Fruit fly (Drosophila melanogaster) whole organism, embryonic: ENCODE results near the gene CG42671.

Source experiments
- Adf1 ChIP-seq: fragments of 200-800 bp; sonication (Bioruptor generic); IDR thresholded peaks from 2 replicates; pipeline ENCODE4 v1.3.6; 2022; ENCODE audit warnings: missing biosample characterization, missing genetic modification characterization
- Awh ChIP-seq: fragments of 200-800 bp; sonication (Bioruptor generic); IDR thresholded peaks from 2 replicates; pipeline ENCODE4, ENCODE4 v1.3.6; 2022; ENCODE audit warnings: missing biosample characterization, missing genetic modification characterization
- CG12071 ChIP-seq: fragments of 200-800 bp; sonication (Bioruptor generic); optimal IDR thresholded peaks from 3 replicates; lab custom pipeline; 2018; ENCODE audit warnings: missing biosample characterization, mild to moderate bottlenecking, missing genetic modification characterization
- CG12155 ChIP-seq: fragments of 200-800 bp; sonication (Bioruptor generic); optimal IDR thresholded peaks from 3 replicates; lab custom pipeline; 2016; ENCODE audit warnings: missing biosample characterization, missing genetic modification characterization
- CG18476 ChIP-seq: fragments of 200-800 bp; sonication (Bioruptor generic); optimal IDR thresholded peaks from 2 replicates; lab custom pipeline; 2016; ENCODE audit warnings: missing biosample characterization, mild to moderate bottlenecking, missing genetic modification characterization
- CG33213 ChIP-seq: fragments of 200-800 bp; sonication (Bioruptor generic); optimal IDR thresholded peaks from 3 replicates; lab custom pipeline; 2016; ENCODE audit warnings: missing biosample characterization, missing genetic modification characterization
- CG6791 ChIP-seq: fragments of 200-800 bp; sonication (Bioruptor generic); IDR thresholded peaks from 3 replicates; pipeline ENCODE4 v1.3.6; 2022; ENCODE audit warnings: missing biosample characterization, missing genetic modification characterization; ENCODE audit not compliant: partially characterized antibody
- CG9215 ChIP-seq: fragments of 200-800 bp; sonication (Bioruptor generic); IDR thresholded peaks from 2 replicates; pipeline ENCODE4 v1.3.6; 2022; ENCODE audit warnings: missing biosample characterization, missing genetic modification characterization
- CkIIα-i1 ChIP-seq: fragments of 200-800 bp; sonication (Bioruptor generic); IDR thresholded peaks from 2 replicates; pipeline ENCODE4 v1.3.6; 2022; ENCODE audit warnings: missing biosample characterization, missing genetic modification characterization
- Ets65A ChIP-seq: fragments of 200-800 bp; sonication (Bioruptor generic); peaks from one replicate; lab custom pipeline; 2016; ENCODE audit warnings: missing biosample characterization, missing genetic modification characterization
- Hr39 ChIP-seq: fragments of >200 bp; optimal IDR thresholded peaks from 2 replicates; lab custom pipeline; 2017
- Jarid2 ChIP-seq: fragments of 200-800 bp; sonication (Bioruptor generic); optimal IDR thresholded peaks from 3 replicates; lab custom pipeline; 2017; ENCODE audit warnings: mild to moderate bottlenecking, missing biosample characterization, missing genetic modification reagents, missing genetic modification characterization
- Med ChIP-seq: fragments of 200-800 bp; sonication (Bioruptor generic); peaks from one replicate; lab custom pipeline; 2016; ENCODE audit warnings: missing biosample characterization, missing genetic modification characterization, mild to moderate bottlenecking, inconsistent platforms, moderate library complexity
- Ptx1 ChIP-seq: fragments of 200-800 bp; sonication (Bioruptor generic); IDR thresholded peaks from 2 replicates; pipeline ENCODE4 v1.3.6; 2022; ENCODE audit warnings: missing biosample characterization, missing genetic modification characterization
- Ravus ChIP-seq: fragments of 200-800 bp; sonication (Bioruptor generic); IDR thresholded peaks from 2 replicates; pipeline ENCODE4 v1.3.6; 2022; ENCODE audit warnings: missing biosample characterization, missing genetic modification characterization
- Six4 ChIP-seq: fragments of 200-800 bp; sonication (Bioruptor generic); optimal IDR thresholded peaks from 2 replicates; lab custom pipeline; 2016; ENCODE audit warnings: missing biosample characterization, missing genetic modification characterization
- Sox100B ChIP-seq: fragments of 200-800 bp; sonication (Bioruptor generic); optimal IDR thresholded peaks from 3 replicates; lab custom pipeline; 2018; ENCODE audit warnings: missing biosample characterization, mild to moderate bottlenecking, missing genetic modification characterization
- Trl ChIP-seq, 3 experiments: fragments of >200 bp in 2 of 3; fragments of 200-800 bp in 1 of 3; sonication (Bioruptor generic) in 1 of 3; optimal IDR thresholded peaks; 2 replicates in 1 of 3; 3 replicates in 2 of 3; lab custom pipeline; 2016 to 2017; ENCODE audit warnings: missing biosample characterization in 1 of 3, missing genetic modification characterization in 1 of 3
- ac ChIP-seq: fragments of 200-800 bp; sonication (Bioruptor generic); optimal IDR thresholded peaks from 3 replicates; lab custom pipeline; 2017; ENCODE audit warnings: missing biosample characterization, mild to moderate bottlenecking, missing genetic modification characterization
- bsh ChIP-seq, 2 experiments: fragments of 200-800 bp; sonication (Bioruptor generic); optimal IDR thresholded peaks; 2 replicates each; lab custom pipeline; 2017 to 2018; ENCODE audit warnings: mild to moderate bottlenecking in 2 of 2, missing biosample characterization in 2 of 2, missing genetic modification characterization in 2 of 2, moderate library complexity in 1 of 2
- chif ChIP-seq, 2 experiments: fragments of 200-800 bp; sonication (Bioruptor generic); optimal IDR thresholded peaks; 3 replicates each; lab custom pipeline; 2016; ENCODE audit warnings: missing biosample characterization in 2 of 2, missing genetic modification characterization in 2 of 2
- danr ChIP-seq: fragments of 200-800 bp; sonication (Bioruptor generic); IDR thresholded peaks from 2 replicates; pipeline ENCODE4 v1.3.6; 2022; ENCODE audit warnings: missing biosample characterization, missing genetic modification characterization
- disco-r ChIP-seq: fragments of 200-800 bp; sonication (Bioruptor generic); optimal IDR thresholded peaks from 2 replicates; lab custom pipeline; 2016; ENCODE audit warnings: missing biosample characterization, missing genetic modification characterization
- emc ChIP-seq: fragments of 200-800 bp; sonication (Bioruptor generic); optimal IDR thresholded peaks from 2 replicates; lab custom pipeline; 2016; ENCODE audit warnings: missing biosample characterization, missing genetic modification characterization
- esg ChIP-seq: fragments of 200-800 bp; sonication (Bioruptor generic); conservative IDR thresholded peaks from 2 replicates; pipeline ENCODE4 v1.3.6; 2022; ENCODE audit warnings: missing biosample characterization, missing genetic modification characterization
- exex ChIP-seq: fragments of 200-800 bp; sonication (Bioruptor generic); optimal IDR thresholded peaks from 4 replicates; lab custom pipeline; 2018; ENCODE audit warnings: missing biosample characterization, mild to moderate bottlenecking, missing genetic modification characterization, moderate library complexity
- fd102C ChIP-seq: fragments of 200-800 bp; sonication (Bioruptor generic); optimal IDR thresholded peaks from 2 replicates; lab custom pipeline; 2018; ENCODE audit warnings: missing biosample characterization, mild to moderate bottlenecking, missing genetic modification characterization, moderate library complexity
- fd64A ChIP-seq: fragments of 200-800 bp; sonication (Bioruptor generic); optimal IDR thresholded peaks from 3 replicates; lab custom pipeline; 2018; ENCODE audit warnings: missing biosample characterization, mild to moderate bottlenecking, missing genetic modification characterization
- gsb ChIP-seq: fragments of 200-800 bp; sonication (Bioruptor generic); IDR thresholded peaks from 2 replicates; pipeline ENCODE4 v1.3.6; 2022; ENCODE audit warnings: missing biosample characterization, missing genetic modification characterization
- her ChIP-seq: fragments of 200-800 bp; sonication (Bioruptor generic); optimal IDR thresholded peaks from 2 replicates; lab custom pipeline; 2016; ENCODE audit warnings: missing biosample characterization, missing genetic modification characterization
- hth ChIP-seq: fragments of >200 bp; optimal IDR thresholded peaks from 2 replicates; lab custom pipeline; 2017; ENCODE audit warnings: inconsistent platforms
- mld ChIP-seq: fragments of 200-800 bp; sonication (Bioruptor generic); IDR thresholded peaks from 3 replicates; pipeline ENCODE4 v1.3.6; 2022; ENCODE audit warnings: missing biosample characterization, missing genetic modification characterization; ENCODE audit not compliant: partially characterized antibody
- prd ChIP-seq, 3 experiments: fragments of >200 bp in 2 of 3; fragments of 200-800 bp in 1 of 3; sonication (Bioruptor generic) in 1 of 3; optimal IDR thresholded peaks in 2 of 3; IDR thresholded peaks in 1 of 3; 2 replicates in 2 of 3; 3 replicates in 1 of 3; pipeline versions ENCODE4 v1.3.6 to Lab custom; 2017 to 2022; ENCODE audit warnings: missing biosample characterization in 1 of 3, missing genetic modification characterization in 1 of 3

CG42671 gene

dm6 chr3L:11197291-11198021 lies 16.8 kb upstream of the CG42671 start, which contains the start of gene GlcAT-P (continued):
- TF ChIP-seq danr (GFP tag; lab: Robert Waterston, UW), result no peak; the same call in 1 of the 2 replicates
- peak; percentile 54 for TF ChIP-seq Adf1 (GFP tag; lab: Robert Waterston, UW)
- TF ChIP-seq prd (optimal IDR thresholded peaks at IDR 0.05; lab: Kevin White, UChicago), result no peak
- TF ChIP-seq prd (GFP tag; IDR thresholded peaks at IDR 0.05; lab: Robert Waterston, UW), result peak; percentile 63
- no peak for TF ChIP-seq Ravus (GFP tag; lab: Robert Waterston, UW)
- no peak for TF ChIP-seq CG33213

- no peak for TF ChIP-seq CG12071 (GFP tag; lab: Kevin White, UChicago)
- TF ChIP-seq CG6791 (GFP tag; lab: Robert Waterston, UW), result 0 out of 3 replicates have a peak, but pooled peaks have one; percentile 34
- TF ChIP-seq Trl (optimal IDR thresholded peaks at IDR 0.05; lab: Kevin White, UChicago), result no peak
- TF ChIP-seq Trl (GFP tag; optimal IDR thresholded peaks at IDR 0.05; lab: Kevin White, UChicago), result no peak
- TF ChIP-seq her (GFP tag; lab: Kevin White, UChicago), result no peak
- no peak for TF ChIP-seq Hr39 (lab: Kevin White, UChicago)
- TF ChIP-seq CkIIα-i1, result no peak
- no peak for TF ChIP-seq emc (GFP tag; lab: Kevin White, UChicago)
- TF ChIP-seq disco-r, result no peak
- TF ChIP-seq CG9215, result no peak
- no peak for TF ChIP-seq chif (GFP tag; optimal IDR thresholded peaks at IDR 0.05; lab: Kevin White, UChicago)
- TF ChIP-seq gsb (GFP tag; lab: Robert Waterston, UW), result no peak
- TF ChIP-seq CG12155, result no peak
- TF ChIP-seq Jarid2, result no peak
- no peak for TF ChIP-seq exex (tag; lab: Kevin White, UChicago)
- no peak for TF ChIP-seq fd102C (GFP tag; lab: Kevin White, UChicago)
- TF ChIP-seq mld (GFP tag; lab: Robert Waterston, UW), result no peak
- 0 out of 2 replicates have a peak, but pooled peaks have one; percentile 20 for TF ChIP-seq Awh
- no peak for TF ChIP-seq fd64A (GFP tag; lab: Kevin White, UChicago)
- TF ChIP-seq Ptx1, result no peak
- TF ChIP-seq Med (GFP tag; lab: Kevin White, UChicago), result peak; percentile 30
- no peak for TF ChIP-seq Six4
- no peak for TF ChIP-seq hth (lab: Kevin White, UChicago)
- TF ChIP-seq Sox100B (GFP tag; lab: Kevin White, UChicago), result no peak
- TF ChIP-seq bsh (GFP tag; optimal IDR thresholded peaks at IDR 0.05; lab: Kevin White, UChicago), result no peak
- no peak for TF ChIP-seq CG18476 (GFP tag; lab: Kevin White, UChicago)
Observed at dm6 chr3L:11198375-11198774, 15.9 kb upstream of the CG42671 start.

DNA sequence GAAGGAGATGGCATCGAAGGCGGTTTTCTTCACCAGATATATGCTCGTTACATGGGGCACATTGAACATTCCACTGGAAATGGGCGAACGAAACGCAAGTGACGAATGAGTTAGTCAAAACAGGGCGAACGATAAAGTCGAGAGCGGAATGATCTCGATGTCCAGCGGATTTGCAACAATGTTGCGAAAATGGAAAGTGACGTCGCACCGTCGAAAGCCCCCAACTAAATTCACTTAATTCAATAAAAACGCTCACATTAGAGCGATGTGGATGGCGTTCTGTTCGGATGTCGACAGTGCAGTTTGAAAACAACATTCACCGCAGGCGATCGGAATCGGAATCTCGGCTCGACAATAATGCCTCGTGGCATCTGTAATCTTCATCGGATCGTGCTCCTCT lies 15.0 kb upstream of the CG42671 start, which contains the start of gene CG7607:
CG7607 (plus strand) TSS at position 301 of the 400 bp plus-strand sequence.
- no peak for TF ChIP-seq ac (GFP tag; lab: Kevin White, UChicago)
- peak; percentile 37 for TF ChIP-seq Ets65A (GFP tag; lab: Kevin White, UChicago)

- TF ChIP-seq Ets65A (GFP tag; lab: Kevin White, UChicago), result peak; percentile 74
- no peak for TF ChIP-seq esg (GFP tag; lab: Robert Waterston, UW)
Observed at dm6 chr3L:11201051-11201450, 13.3 kb upstream of the CG42671 start, which contains the start of gene nkt. Gene nkt (plus strand): TSS chr3L:11201351.
